Worm (Caenorhabditis elegans) whole organism, young adult: ENCODE measurements around the gene pam-1.

Source experiments
- B0261.1 ChIP-seq: sonication (generic microtip); optimal IDR thresholded peaks from 2 replicates; lab custom pipeline; 2016; ENCODE audit warnings: mild to moderate bottlenecking, missing genetic modification characterization, moderate library complexity, missing compliant biosample characterization
- C06A6.2 ChIP-seq: fragments of 200-800 bp; sonication (Bioruptor generic); conservative IDR thresholded peaks from 2 replicates; pipeline ENCODE4 v1.3.6; 2022; ENCODE audit warnings: missing genetic modification characterization, missing compliant biosample characterization
- F10E7.11 ChIP-seq: sonication (generic microtip); optimal IDR thresholded peaks from 2 replicates; lab custom pipeline; 2017; ENCODE audit warnings: mild to moderate bottlenecking, missing genetic modification characterization, moderate library complexity, missing compliant biosample characterization
- F23B12.7 ChIP-seq: sonication (generic microtip); optimal IDR thresholded peaks from 2 replicates; lab custom pipeline; 2017; ENCODE audit warnings: missing genetic modification characterization, mild to moderate bottlenecking, missing compliant biosample characterization, antibody characterized with exemption, moderate library complexity; ENCODE audit not compliant: insufficient read depth
- F33H1.4 ChIP-seq: fragments of 200-800 bp; sonication (Bioruptor generic); IDR thresholded peaks from 2 replicates; pipeline ENCODE4 v1.3.6; 2022; ENCODE audit warnings: missing genetic modification reagents, missing genetic modification characterization, missing compliant biosample characterization
- F49E8.2 ChIP-seq: sonication (generic microtip); optimal IDR thresholded peaks from 3 replicates; lab custom pipeline; 2017; ENCODE audit warnings: missing genetic modification characterization, mild to moderate bottlenecking, missing compliant biosample characterization, antibody characterized with exemption, moderate library complexity; ENCODE audit not compliant: insufficient read depth
- F52B5.7 ChIP-seq: sonication (generic microtip); optimal IDR thresholded peaks from 2 replicates; lab custom pipeline; 2016; ENCODE audit warnings: mild to moderate bottlenecking, missing genetic modification characterization, missing compliant biosample characterization
- F55B11.4 ChIP-seq: sonication (generic microtip); optimal IDR thresholded peaks from 2 replicates; lab custom pipeline; 2016; ENCODE audit warnings: missing compliant biosample characterization, missing genetic modification characterization, borderline replicate concordance; ENCODE audit not compliant: insufficient read depth
- F57A8.1 ChIP-seq: fragments of 200-800 bp; sonication (Bioruptor generic); optimal IDR thresholded peaks from 2 replicates; lab custom pipeline; 2018; ENCODE audit warnings: mild to moderate bottlenecking, missing genetic modification characterization, moderate library complexity, missing compliant biosample characterization
- T07F8.4 ChIP-seq: sonication (generic microtip); optimal IDR thresholded peaks from 2 replicates; lab custom pipeline; 2016; ENCODE audit warnings: mild to moderate bottlenecking, missing genetic modification characterization, moderate library complexity, missing compliant biosample characterization
- Y53F4B.3 ChIP-seq: fragments of 200-800 bp; sonication (Bioruptor generic); IDR thresholded peaks from 2 replicates; pipeline ENCODE4 v1.3.6; 2022; ENCODE audit warnings: missing genetic modification reagents, missing genetic modification characterization, missing compliant biosample characterization
- Y53G8AR.9 ChIP-seq: fragments of 200-800 bp; sonication (Bioruptor generic); conservative IDR thresholded peaks from 2 replicates; pipeline ENCODE4 v1.3.6; 2022; ENCODE audit warnings: missing genetic modification reagents, missing genetic modification characterization, missing compliant biosample characterization
- Y56A3A.18 ChIP-seq: fragments of 200-800 bp; sonication (Bioruptor generic); IDR thresholded peaks from 2 replicates; pipeline ENCODE4 v1.3.6; 2022; ENCODE audit warnings: missing genetic modification reagents, missing genetic modification characterization, missing compliant biosample characterization
- Y67H2A.10 ChIP-seq: fragments of 200-800 bp; sonication (Bioruptor generic); conservative IDR thresholded peaks from 2 replicates; pipeline ENCODE4 v1.3.6; 2022; ENCODE audit warnings: missing genetic modification reagents, missing genetic modification characterization, missing compliant biosample characterization
- Y79H2A.3 ChIP-seq: fragments of 200-800 bp; sonication (Bioruptor generic); conservative IDR thresholded peaks from 2 replicates; pipeline ENCODE4 v1.3.6; 2022; ENCODE audit warnings: missing genetic modification reagents, missing genetic modification characterization, missing compliant biosample characterization
- Y95B8A.8 ChIP-seq: fragments of 200-800 bp; sonication (Bioruptor generic); IDR thresholded peaks from 2 replicates; pipeline ENCODE4 v1.3.6; 2022; ENCODE audit warnings: missing genetic modification reagents, missing genetic modification characterization, missing compliant biosample characterization
- ZK185.1 ChIP-seq: sonication (generic microtip); optimal IDR thresholded peaks from 2 replicates; lab custom pipeline; 2016; ENCODE audit warnings: mild to moderate bottlenecking, missing genetic modification characterization, missing compliant biosample characterization; ENCODE audit not compliant: poor library complexity, severe bottlenecking
- akir-1 ChIP-seq: fragments of 200-800 bp; sonication (Bioruptor generic); optimal IDR thresholded peaks from 2 replicates; lab custom pipeline; 2018; ENCODE audit warnings: mild to moderate bottlenecking, missing genetic modification characterization, moderate library complexity, missing compliant biosample characterization
- aptf-2 ChIP-seq: fragments of 200-800 bp; sonication (Bioruptor generic); conservative IDR thresholded peaks from 2 replicates; pipeline ENCODE4 v1.3.6; 2022; ENCODE audit warnings: missing genetic modification reagents, missing genetic modification characterization, missing compliant biosample characterization
- attf-3 ChIP-seq: fragments of 200-800 bp; sonication (Bioruptor generic); conservative IDR thresholded peaks from 2 replicates; pipeline ENCODE4 v1.3.6; 2022; ENCODE audit warnings: missing genetic modification reagents, missing genetic modification characterization, missing compliant biosample characterization
- attf-5 ChIP-seq: fragments of 200-800 bp; sonication (Bioruptor generic); optimal IDR thresholded peaks from 2 replicates; lab custom pipeline; 2018; ENCODE audit warnings: mild to moderate bottlenecking, missing genetic modification characterization, missing compliant biosample characterization
- attf-6 ChIP-seq: fragments of 200-800 bp; sonication (Bioruptor generic); IDR thresholded peaks from 2 replicates; pipeline ENCODE4 v1.3.6; 2022; ENCODE audit warnings: missing genetic modification reagents, missing genetic modification characterization, missing compliant biosample characterization
- bed-2 ChIP-seq: fragments of 200-800 bp; sonication (Bioruptor generic); IDR thresholded peaks from 2 replicates; pipeline ENCODE4 v1.3.6; 2022; ENCODE audit warnings: missing genetic modification reagents, missing genetic modification characterization, missing compliant biosample characterization
- ceh-100 ChIP-seq: fragments of 200-800 bp; sonication (Bioruptor generic); IDR thresholded peaks from 2 replicates; pipeline ENCODE4 v1.3.6; 2022; ENCODE audit warnings: missing genetic modification reagents, missing genetic modification characterization, missing compliant biosample characterization
- ceh-91 ChIP-seq: fragments of 200-800 bp; sonication (Bioruptor generic); IDR thresholded peaks from 2 replicates; pipeline ENCODE4 v1.3.6; 2022; ENCODE audit warnings: missing genetic modification reagents, missing genetic modification characterization, missing compliant biosample characterization
- chd-7 ChIP-seq: sonication (generic microtip); optimal IDR thresholded peaks from 2 replicates; lab custom pipeline; 2016; ENCODE audit warnings: mild to moderate bottlenecking, missing genetic modification characterization, moderate library complexity, missing compliant biosample characterization
- egl-18 ChIP-seq: fragments of 200-800 bp; sonication (Bioruptor generic); IDR thresholded peaks from 2 replicates; pipeline ENCODE4 v1.3.6; 2022; ENCODE audit warnings: missing genetic modification reagents, missing genetic modification characterization, missing compliant biosample characterization
- ets-4 ChIP-seq: fragments of 200-800 bp; sonication (Bioruptor generic); optimal IDR thresholded peaks from 2 replicates; lab custom pipeline; 2018; ENCODE audit warnings: mild to moderate bottlenecking, missing genetic modification characterization, missing compliant biosample characterization
- hmg-1.2 ChIP-seq: fragments of 200-800 bp; sonication (Bioruptor generic); IDR thresholded peaks from 2 replicates; pipeline ENCODE4 v1.3.6; 2022; ENCODE audit warnings: missing genetic modification reagents, missing genetic modification characterization, missing compliant biosample characterization
- lsl-1 ChIP-seq: fragments of 200-800 bp; sonication (Bioruptor generic); optimal IDR thresholded peaks from 2 replicates; lab custom pipeline; 2018; ENCODE audit warnings: mild to moderate bottlenecking, missing genetic modification characterization, moderate library complexity, missing compliant biosample characterization
- madf-3 ChIP-seq: fragments of 200-800 bp; sonication (Bioruptor generic); IDR thresholded peaks from 2 replicates; pipeline ENCODE4 v1.3.6; 2022; ENCODE audit warnings: missing genetic modification reagents, missing genetic modification characterization, missing compliant biosample characterization
- madf-6 ChIP-seq: fragments of 200-800 bp; sonication (Bioruptor generic); IDR thresholded peaks from 2 replicates; pipeline ENCODE4 v1.3.6; 2022; ENCODE audit warnings: missing genetic modification reagents, missing genetic modification characterization, missing compliant biosample characterization
- madf-8 ChIP-seq: fragments of 200-800 bp; sonication (Bioruptor generic); conservative IDR thresholded peaks from 2 replicates; pipeline ENCODE4 v1.3.6; 2022; ENCODE audit warnings: missing genetic modification reagents, missing genetic modification characterization, missing compliant biosample characterization
- nhr-179 ChIP-seq: sonication (generic microtip); optimal IDR thresholded peaks from 2 replicates; lab custom pipeline; 2016; ENCODE audit warnings: mild to moderate bottlenecking, missing genetic modification characterization, missing compliant biosample characterization
- nhr-90 ChIP-seq: sonication (generic microtip); optimal IDR thresholded peaks from 2 replicates; lab custom pipeline; 2016; ENCODE audit warnings: missing genotype, mild to moderate bottlenecking, missing genetic modification characterization, missing compliant biosample characterization
- pbrm-1 ChIP-seq: fragments of 200-800 bp; sonication (Bioruptor generic); IDR thresholded peaks from 2 replicates; pipeline ENCODE4 v1.3.6; 2022; ENCODE audit warnings: missing genetic modification reagents, missing genetic modification characterization, missing compliant biosample characterization
- sdz-38 ChIP-seq: sonication (generic microtip); optimal IDR thresholded peaks from 2 replicates; lab custom pipeline; 2016; ENCODE audit warnings: missing genotype, missing genetic modification characterization, missing compliant biosample characterization
- sptf-2 ChIP-seq: fragments of 200-800 bp; sonication (Bioruptor generic); optimal IDR thresholded peaks from 2 replicates; lab custom pipeline; 2018; ENCODE audit warnings: mild to moderate bottlenecking, missing genetic modification characterization, missing compliant biosample characterization
- tbx-9 ChIP-seq: sonication (generic microtip); optimal IDR thresholded peaks from 2 replicates; lab custom pipeline; 2016; ENCODE audit warnings: borderline replicate concordance, missing genetic modification characterization, inconsistent platforms, missing compliant biosample characterization
- unc-130 ChIP-seq: sonication (generic microtip); optimal IDR thresholded peaks from 2 replicates; lab custom pipeline; 2016; ENCODE audit warnings: missing genetic modification reagents, missing genetic modification characterization, missing compliant biosample characterization
- unc-62 ChIP-seq: fragments of 150-350 bp; optimal IDR thresholded peaks from 2 replicates; lab custom pipeline; 2014; ENCODE audit warnings: missing biosample characterization, missing genetic modification reagents, missing genetic modification characterization
- ztf-25 ChIP-seq: fragments of 200-800 bp; sonication (Bioruptor generic); IDR thresholded peaks from 2 replicates; pipeline ENCODE4 v1.3.6; 2022; ENCODE audit warnings: missing genetic modification reagents, missing genetic modification characterization, missing compliant biosample characterization
- ztf-3 ChIP-seq: fragments of 200-800 bp; sonication (Bioruptor generic); optimal IDR thresholded peaks from 2 replicates; lab custom pipeline; 2018; ENCODE audit warnings: mild to moderate bottlenecking, missing genetic modification characterization, missing compliant biosample characterization

Gene pam-1

DNA sequence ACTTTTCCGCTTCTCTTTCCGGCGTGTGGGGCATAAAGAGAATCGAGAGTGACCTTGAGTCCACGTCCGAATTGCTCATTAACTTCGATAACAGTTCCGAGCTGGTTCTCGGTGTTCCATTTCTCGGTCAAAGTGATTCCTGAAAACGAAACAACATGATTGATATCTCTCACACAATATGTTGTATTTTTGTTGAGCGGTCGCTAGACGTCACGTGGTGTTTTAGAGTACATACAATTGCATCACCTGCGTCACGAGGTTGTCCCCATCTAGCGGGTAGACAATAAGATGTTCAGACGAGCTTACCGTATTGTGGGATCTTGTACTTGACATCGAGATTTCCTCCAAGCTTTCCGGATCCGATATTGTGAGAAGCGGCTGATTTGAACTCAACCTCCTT lies 43.3 kb downstream of the pam-1 start (continued):
- TF ChIP-seq ztf-25: no peak
- no peak for TF ChIP-seq akir-1 (GFP tag; lab: Kevin White, UChicago)
- TF ChIP-seq ZK185.1 (tag; lab: Kevin White, UChicago): peak; percentile 54
- TF ChIP-seq egl-18 (GFP tag; lab: Robert Waterston, UW): no peak
- 0 out of 2 replicates have a peak, but pooled peaks have one; percentile 51 for TF ChIP-seq Y67H2A.10
- TF ChIP-seq, all 124 proteins: peak for 10

ce11 chrIV:7506711-7507110 lies 43.9 kb downstream of the pam-1 start:
- TF ChIP-seq pbrm-1 (GFP tag; lab: Robert Waterston, UW) (0 out of 2 replicates have a peak, but pooled peaks have one; percentile 25), F55B11.4 (no peak), Y56A3A.18 (GFP tag; lab: Robert Waterston, UW) (no peak), lsl-1 (GFP tag; lab: Kevin White, UChicago) (no peak), attf-5 (no peak), hmg-1.2 (0 out of 2 replicates have a peak, but pooled peaks have one; percentile 6), nhr-179 (tag; lab: Kevin White, UChicago) (no peak), ets-4 (GFP tag; lab: Kevin White, UChicago) (peak; percentile 5), Y53G8AR.9 (0 out of 2 replicates have a peak, but pooled peaks have one; percentile 46), ceh-91 (no peak), F10E7.11 (tag; lab: Kevin White, UChicago) (no peak), madf-6 (0 out of 2 replicates have a peak, but pooled peaks have one; percentile 9), F49E8.2 (tag; lab: Kevin White, UChicago) (no peak), unc-62 (GFP tag; lab: Kevin White, UChicago) (no peak), unc-130 (GFP tag; lab: Kevin White, UChicago) (no peak)

DNA sequence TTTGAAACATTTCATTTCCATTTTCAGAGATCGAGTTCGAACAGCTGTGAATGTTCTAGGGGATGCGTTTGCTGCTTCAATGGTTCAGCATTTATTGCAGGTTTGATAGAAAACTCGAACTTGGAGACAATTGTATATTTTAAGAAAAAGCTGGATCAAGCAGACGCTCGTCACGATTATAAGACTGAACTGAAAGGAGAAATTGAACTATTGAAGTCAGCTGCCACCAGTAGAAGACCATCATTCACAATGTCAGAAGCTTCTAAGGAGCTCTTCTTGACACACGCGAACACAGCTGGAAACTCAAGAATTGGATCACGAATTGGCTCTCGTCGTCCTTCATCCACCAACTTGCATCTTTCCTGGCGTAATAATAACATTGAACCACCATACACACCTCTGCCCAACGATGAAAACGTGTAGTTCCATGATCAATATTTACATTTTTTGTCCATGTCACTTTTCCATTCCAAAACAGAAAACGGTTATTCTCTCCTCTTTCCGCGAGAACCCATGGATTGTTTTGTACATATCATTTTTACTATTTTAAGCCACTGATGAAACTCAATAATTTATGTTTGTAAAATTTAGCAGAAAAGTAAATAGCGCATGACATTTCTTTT lies 44.6 kb downstream of the pam-1 start:
- TF ChIP-seq madf-6 (peak; percentile 48), ceh-100 (GFP tag; lab: Robert Waterston, UW) (no peak), Y53F4B.3 (GFP tag; lab: Robert Waterston, UW) (no peak), B0261.1 (tag; lab: Kevin White, UChicago) (no peak), F57A8.1 (GFP tag; lab: Kevin White, UChicago) (no peak), madf-3 (GFP tag; lab: Robert Waterston, UW) (peak; percentile 81; the same call in 1 of the 2 replicates), Y79H2A.3 (GFP tag; lab: Robert Waterston, UW) (0 out of 2 replicates have a peak, but pooled peaks have one; percentile 46), aptf-2 (no peak), nhr-90 (tag; lab: Kevin White, UChicago) (peak; percentile 38), attf-3 (peak; percentile 25; the same call in 1 of the 2 replicates), unc-130 (GFP tag; lab: Kevin White, UChicago) (peak; percentile 20), sptf-2 (GFP tag; lab: Kevin White, UChicago) (no peak), ets-4 (GFP tag; lab: Kevin White, UChicago) (no peak), pbrm-1 (GFP tag; lab: Robert Waterston, UW) (peak; percentile 61; the same call in 1 of the 2 replicates), T07F8.4 (tag; lab: Kevin White, UChicago) (no peak), egl-18 (GFP tag; lab: Robert Waterston, UW) (no peak), F52B5.7 (tag; lab: Kevin White, UChicago) (peak; percentile 22), attf-6 (GFP tag; lab: Robert Waterston, UW) (peak; percentile 50), Y67H2A.10 (no peak), tbx-9 (tag; lab: Kevin White, UChicago) (no peak), Y95B8A.8 (GFP tag; lab: Robert Waterston, UW) (peak; percentile 73), bed-2 (GFP tag; lab: Robert Waterston, UW) (no peak), chd-7 (tag; lab: Kevin White, UChicago) (peak; percentile 62), C06A6.2 (GFP tag; lab: Robert Waterston, UW) (peak; percentile 48; the same call in 1 of the 2 replicates), F23B12.7 (tag; lab: Kevin White, UChicago) (no peak), ztf-3 (no peak), madf-8 (no peak), F33H1.4 (GFP tag; lab: Robert Waterston, UW) (peak; percentile 20; the same call in 1 of the 2 replicates), sdz-38 (tag; lab: Kevin White, UChicago) (no peak)
